Worm (Caenorhabditis elegans) whole organism, L1 larva: ENCODE results near the gene tag-51.
A peak's percentile ranks its signal among the peaks of the same experiment; 100 is the strongest.

Source experiments
- C16A3.4 ChIP-seq: fragments of 150-350 bp; optimal IDR thresholded peaks from 2 replicates; lab custom pipeline; 2014; ENCODE audit warnings: missing biosample characterization, missing genetic modification characterization
- Y116A8C.19 ChIP-seq: sonication (generic microtip); optimal IDR thresholded peaks from 2 replicates; lab custom pipeline; 2016; ENCODE audit warnings: missing compliant biosample characterization, missing genetic modification characterization, borderline replicate concordance
- alr-1 ChIP-seq: fragments of 200-800 bp; sonication (Bioruptor generic); optimal IDR thresholded peaks from 2 replicates; lab custom pipeline; 2018; ENCODE audit warnings: borderline replicate concordance, mild to moderate bottlenecking, missing genetic modification characterization, missing compliant biosample characterization
- aly-2 ChIP-seq: fragments of 150-350 bp; optimal IDR thresholded peaks from 2 replicates; lab custom pipeline; 2014; ENCODE audit warnings: missing biosample characterization, missing genetic modification characterization
- blmp-1 ChIP-seq: fragments of 150-350 bp; optimal IDR thresholded peaks from 2 replicates; lab custom pipeline; 2014; ENCODE audit warnings: missing biosample characterization, missing genetic modification characterization
- ceh-63 ChIP-seq: fragments of 200-800 bp; sonication (Bioruptor generic); optimal IDR thresholded peaks from 2 replicates; lab custom pipeline; 2018; ENCODE audit warnings: mild to moderate bottlenecking, missing genetic modification characterization, missing compliant biosample characterization
- ceh-8 ChIP-seq: fragments of 200-800 bp; sonication (Bioruptor generic); optimal IDR thresholded peaks from 2 replicates; lab custom pipeline; 2018; ENCODE audit warnings: mild to moderate bottlenecking, missing genetic modification characterization, moderate library complexity, missing compliant biosample characterization
- ceh-88 ChIP-seq: fragments of 200-800 bp; sonication (Bioruptor generic); IDR thresholded peaks from 2 replicates; pipeline ENCODE4 v1.3.6; 2022; ENCODE audit warnings: missing genetic modification characterization, missing compliant biosample characterization
- ceh-90 ChIP-seq: sonication (generic microtip); optimal IDR thresholded peaks from 2 replicates; lab custom pipeline; 2016; ENCODE audit warnings: missing genetic modification characterization, missing compliant biosample characterization
- ces-1 ChIP-seq: fragments of 150-350 bp; optimal IDR thresholded peaks from 2 replicates; lab custom pipeline; 2014; ENCODE audit warnings: missing biosample characterization, missing genetic modification reagents, missing genetic modification characterization
- dpl-1 ChIP-seq, 3 experiments: fragments of 150-350 bp in 2 of 3; sonication (generic microtip) in 1 of 3; optimal IDR thresholded peaks; 2 replicates each; lab custom pipeline; 2014 to 2017; ENCODE audit warnings: missing biosample characterization in 3 of 3, missing genetic modification characterization in 3 of 3, missing genetic modification reagents in 3 of 3
- dsc-1 ChIP-seq: sonication (generic microtip); optimal IDR thresholded peaks from 2 replicates; lab custom pipeline; 2016; ENCODE audit warnings: mild to moderate bottlenecking, missing genetic modification characterization, missing compliant biosample characterization
- efl-1 ChIP-seq, 4 experiments: fragments of 150-350 bp; optimal IDR thresholded peaks in 3 of 4; peaks in 1 of 4; 1 replicate in 1 of 4; 2 replicates in 3 of 4; lab custom pipeline; 2014; ENCODE audit warnings: missing biosample characterization in 2 of 4, missing genetic modification characterization in 2 of 4, missing genetic modification reagents in 2 of 4
- egl-13 ChIP-seq: sonication (generic microtip); optimal IDR thresholded peaks from 2 replicates; lab custom pipeline; 2016; ENCODE audit warnings: missing genotype, missing genetic modification reagents, missing genetic modification characterization, missing compliant biosample characterization
- egl-27 ChIP-seq, 2 experiments: fragments of 150-350 bp in 1 of 2; sonication (generic microtip); optimal IDR thresholded peaks; 3 replicates each; lab custom pipeline; 2017 to 2018; ENCODE audit warnings: missing biosample characterization in 2 of 2, missing genetic modification characterization in 2 of 2, missing genetic modification reagents in 2 of 2
- elt-3 ChIP-seq, 6 experiments: fragments of 150-350 bp in 1 of 6; sonication (generic microtip); optimal IDR thresholded peaks; 2 replicates each; lab custom pipeline; 2017 to 2018; ENCODE audit warnings: missing biosample characterization in 6 of 6, missing genetic modification characterization in 6 of 6, inconsistent platforms in 1 of 6
- fkh-4 ChIP-seq: sonication (generic microtip); optimal IDR thresholded peaks from 2 replicates; lab custom pipeline; 2016; ENCODE audit warnings: missing compliant biosample characterization, missing genetic modification characterization, borderline replicate concordance
- fkh-8 ChIP-seq: sonication (generic microtip); optimal IDR thresholded peaks from 2 replicates; lab custom pipeline; 2016; ENCODE audit warnings: mild to moderate bottlenecking, missing genetic modification characterization, missing compliant biosample characterization
- grh-1 ChIP-seq: fragments of 200-800 bp; sonication (Bioruptor generic); IDR thresholded peaks from 2 replicates; pipeline ENCODE4 v1.3.6; 2022; ENCODE audit warnings: missing genetic modification reagents, missing genetic modification characterization, missing compliant biosample characterization
- hpl-2 ChIP-seq: fragments of 150-350 bp; optimal IDR thresholded peaks from 2 replicates; lab custom pipeline; 2014; ENCODE audit warnings: missing biosample characterization, missing genetic modification reagents, missing genetic modification characterization
- irx-1 ChIP-seq: sonication (generic microtip); optimal IDR thresholded peaks from 2 replicates; lab custom pipeline; 2016; ENCODE audit warnings: missing genetic modification characterization, missing compliant biosample characterization
- jun-1 ChIP-seq: fragments of 150-350 bp; optimal IDR thresholded peaks from 2 replicates; lab custom pipeline; 2014; ENCODE audit warnings: missing biosample characterization, missing genetic modification reagents, missing genetic modification characterization
- lin-13 ChIP-seq: fragments of 150-350 bp; optimal IDR thresholded peaks from 2 replicates; lab custom pipeline; 2014; ENCODE audit warnings: missing biosample characterization, missing genetic modification reagents, missing genetic modification characterization
- lin-35 ChIP-seq, 2 experiments: fragments of 150-350 bp; optimal IDR thresholded peaks; 2 replicates each; lab custom pipeline; 2014; ENCODE audit warnings: missing biosample characterization in 2 of 2, missing genetic modification characterization in 2 of 2, missing genetic modification reagents in 2 of 2
- lin-39 ChIP-seq: fragments of 150-350 bp; optimal IDR thresholded peaks from 2 replicates; lab custom pipeline; 2014; ENCODE audit warnings: missing biosample characterization, missing genetic modification reagents, missing genetic modification characterization
- lsy-2 ChIP-seq, 2 experiments: fragments of 150-350 bp; optimal IDR thresholded peaks; 2 replicates each; lab custom pipeline; 2014; ENCODE audit warnings: missing biosample characterization in 2 of 2, missing genetic modification characterization in 2 of 2
- mab-9 ChIP-seq: fragments of 200-800 bp; sonication (Bioruptor generic); IDR thresholded peaks from 2 replicates; pipeline ENCODE4 v1.3.6; 2022; ENCODE audit warnings: missing genetic modification reagents, missing genetic modification characterization, missing compliant biosample characterization
- mdl-1 ChIP-seq, 2 experiments: fragments of 150-350 bp; optimal IDR thresholded peaks; 2 replicates each; lab custom pipeline; 2014 to 2017; ENCODE audit warnings: missing biosample characterization in 2 of 2, missing genetic modification characterization in 2 of 2, inconsistent platforms in 1 of 2
- mep-1 ChIP-seq: fragments of 150-350 bp; optimal IDR thresholded peaks from 2 replicates; lab custom pipeline; 2014; ENCODE audit warnings: missing biosample characterization, missing genetic modification characterization
- nhr-11 ChIP-seq: fragments of 150-350 bp; optimal IDR thresholded peaks from 2 replicates; lab custom pipeline; 2014; ENCODE audit warnings: missing biosample characterization, missing genetic modification characterization
- nhr-19 ChIP-seq: fragments of 200-800 bp; sonication (Bioruptor generic); conservative IDR thresholded peaks from 2 replicates; pipeline ENCODE4 v1.3.6; 2022; ENCODE audit warnings: missing genetic modification characterization, missing compliant biosample characterization
- nhr-20 ChIP-seq: sonication (generic microtip); optimal IDR thresholded peaks from 2 replicates; lab custom pipeline; 2016; ENCODE audit warnings: mild to moderate bottlenecking, missing genetic modification characterization, missing compliant biosample characterization
- nhr-237 ChIP-seq: fragments of 150-350 bp; optimal IDR thresholded peaks from 2 replicates; lab custom pipeline; 2014; ENCODE audit warnings: missing biosample characterization, missing genetic modification characterization
- nhr-47 ChIP-seq: sonication (generic microtip); optimal IDR thresholded peaks from 2 replicates; lab custom pipeline; 2016; ENCODE audit warnings: mild to moderate bottlenecking, missing genetic modification characterization, moderate library complexity, missing compliant biosample characterization
- nhr-71 ChIP-seq: sonication (generic microtip); optimal IDR thresholded peaks from 2 replicates; lab custom pipeline; 2016; ENCODE audit warnings: mild to moderate bottlenecking, missing genetic modification characterization, moderate library complexity, missing compliant biosample characterization
- nhr-77 ChIP-seq: fragments of 150-350 bp; optimal IDR thresholded peaks from 2 replicates; lab custom pipeline; 2014; ENCODE audit warnings: missing biosample characterization, missing genetic modification characterization
- nhr-84 ChIP-seq: sonication (generic microtip); optimal IDR thresholded peaks from 2 replicates; lab custom pipeline; 2017; ENCODE audit warnings: missing biosample characterization, missing genetic modification characterization
- skn-1 ChIP-seq: fragments of 150-350 bp; optimal IDR thresholded peaks from 2 replicates; lab custom pipeline; 2014; ENCODE audit warnings: missing biosample characterization, missing genetic modification characterization
- snu-23 ChIP-seq: sonication (generic microtip); optimal IDR thresholded peaks from 2 replicates; lab custom pipeline; 2016; ENCODE audit warnings: missing genetic modification characterization, missing compliant biosample characterization
- sox-4 ChIP-seq: sonication (generic microtip); optimal IDR thresholded peaks from 2 replicates; lab custom pipeline; 2016; ENCODE audit warnings: missing genetic modification characterization, missing compliant biosample characterization
- sptf-1 ChIP-seq: fragments of 150-350 bp; optimal IDR thresholded peaks from 2 replicates; lab custom pipeline; 2014; ENCODE audit warnings: missing biosample characterization, missing genetic modification characterization
- sup-37 ChIP-seq: fragments of 200-800 bp; sonication (Bioruptor generic); optimal IDR thresholded peaks from 2 replicates; lab custom pipeline; 2018; ENCODE audit warnings: mild to moderate bottlenecking, missing genetic modification characterization, missing compliant biosample characterization
- tbx-2 ChIP-seq: sonication (generic microtip); optimal IDR thresholded peaks from 2 replicates; lab custom pipeline; 2016; ENCODE audit warnings: missing genetic modification characterization, missing compliant biosample characterization
- unc-130 ChIP-seq: fragments of 150-350 bp; optimal IDR thresholded peaks from 2 replicates; lab custom pipeline; 2017; ENCODE audit warnings: missing biosample characterization, missing genetic modification characterization, inconsistent platforms
- unc-30 ChIP-seq: sonication (generic microtip); optimal IDR thresholded peaks from 2 replicates; lab custom pipeline; 2017; ENCODE audit warnings: missing biosample characterization, missing genetic modification characterization
- unc-98 ChIP-seq: fragments of 200-800 bp; sonication (Bioruptor generic); IDR thresholded peaks from 2 replicates; pipeline ENCODE4 v1.3.6; 2022; ENCODE audit warnings: missing genetic modification characterization, missing compliant biosample characterization
- vab-15 ChIP-seq: sonication (generic microtip); optimal IDR thresholded peaks from 2 replicates; lab custom pipeline; 2017; ENCODE audit warnings: missing genotype, mild to moderate bottlenecking, missing genetic modification characterization, missing compliant biosample characterization
- xbp-1 ChIP-seq: sonication (generic microtip); optimal IDR thresholded peaks from 2 replicates; lab custom pipeline; 2016; ENCODE audit warnings: missing genetic modification characterization, missing compliant biosample characterization
- zag-1 ChIP-seq: fragments of 150-350 bp; optimal IDR thresholded peaks from 2 replicates; lab custom pipeline; 2014; ENCODE audit warnings: missing biosample characterization, missing genetic modification characterization

The tag-51 gene

DNA sequence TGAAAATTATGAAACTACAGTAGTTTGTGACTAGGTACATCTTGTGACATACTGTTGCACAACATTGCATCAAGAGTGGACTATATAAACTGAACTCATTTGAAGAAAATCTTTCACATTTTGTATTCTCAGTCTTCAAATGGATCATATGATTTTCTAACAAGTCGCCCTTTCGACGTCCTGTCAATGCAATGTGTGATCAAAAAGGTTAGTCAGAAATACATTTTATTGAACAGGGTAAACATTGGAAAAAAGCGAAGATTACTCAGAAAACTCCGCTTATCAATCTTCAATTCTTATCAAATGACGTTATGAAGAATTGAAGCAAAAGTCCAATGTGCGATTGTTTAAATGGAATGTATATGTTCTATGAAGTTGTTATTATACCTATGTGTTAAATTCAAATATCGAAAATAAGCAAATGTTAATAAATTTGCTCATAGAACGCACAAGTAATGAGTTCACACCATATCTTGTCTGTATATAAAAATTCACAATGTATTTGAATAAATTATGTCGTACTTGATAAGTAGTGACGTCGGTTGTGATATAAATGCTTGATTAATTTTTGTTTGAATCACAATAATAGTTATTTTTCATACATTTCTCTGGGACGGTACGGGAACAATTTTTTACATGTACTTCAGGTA, 21.0 kb upstream of the tag-51 start, which contains the start of gene zip-2 (continued):
- no peak for TF ChIP-seq grh-1 (GFP tag; lab: Robert Waterston, UW)
- TF ChIP-seq unc-98 (GFP tag; lab: Robert Waterston, UW): no peak
- no peak for TF ChIP-seq ceh-8 (GFP tag; lab: Kevin White, UChicago)
- TF ChIP-seq nhr-47 (tag; lab: Kevin White, UChicago): peak; percentile 5
- peak; percentile 72 for TF ChIP-seq nhr-20 (tag; lab: Kevin White, UChicago)
- TF ChIP-seq ces-1: no peak
- TF ChIP-seq nhr-84: no peak
- no peak for TF ChIP-seq dsc-1
- TF ChIP-seq fkh-4 (tag; lab: Kevin White, UChicago): no peak
- TF ChIP-seq unc-30 (tag; lab: Kevin White, UChicago): no peak
- TF ChIP-seq snu-23 (GFP tag; lab: Kevin White, UChicago): peak; percentile 36
- TF ChIP-seq fkh-8 (tag; lab: Kevin White, UChicago): peak; percentile 65
- peak in 1 of 3 experiments; percentile 18 for TF ChIP-seq dpl-1 (GFP tag; optimal IDR thresholded peaks at IDR 0.05; lab: Kevin White, UChicago)
- peak; percentile 99 for TF ChIP-seq alr-1 (tag; lab: Kevin White, UChicago)
- TF ChIP-seq sox-4 (tag; lab: Kevin White, UChicago): no peak
- TF ChIP-seq ceh-88 (GFP tag; lab: Robert Waterston, UW): no peak
- peak; percentile 11 for TF ChIP-seq jun-1
- TF ChIP-seq lsy-2 (tag; optimal IDR thresholded peaks at IDR 0.05; lab: Kevin White, UChicago): peak in 1 of 2 experiments; percentile 9
- TF ChIP-seq irx-1: no peak
- peak; percentile 39 for TF ChIP-seq blmp-1 (tag; lab: Kevin White, UChicago)
- TF ChIP-seq skn-1 (tag; lab: Kevin White, UChicago): no peak
- TF ChIP-seq nhr-19: no peak
- no peak for TF ChIP-seq unc-130 (tag; lab: Kevin White, UChicago)
- no peak for TF ChIP-seq egl-27 (tag; optimal IDR thresholded peaks at IDR 0.05; lab: Kevin White, UChicago)
- no peak for TF ChIP-seq lin-13
- no peak for TF ChIP-seq tbx-2 (tag; lab: Kevin White, UChicago)
- TF ChIP-seq nhr-71: peak; percentile 52
- TF ChIP-seq egl-13 (tag; lab: Kevin White, UChicago): no peak
- TF ChIP-seq sup-37: no peak
- no peak for TF ChIP-seq hpl-2
- no peak for TF ChIP-seq nhr-237 (tag; lab: Kevin White, UChicago)
- no peak for TF ChIP-seq mep-1 (tag; lab: Kevin White, UChicago)

- TF ChIP-seq nhr-77 (tag; lab: Kevin White, UChicago): peak; percentile 95
- peak; percentile 45 for TF ChIP-seq sup-37
- TF ChIP-seq nhr-11 (tag; lab: Kevin White, UChicago): peak; percentile 84
- peak; percentile 55 for TF ChIP-seq aly-2 (tag; lab: Kevin White, UChicago)
- peak; percentile 94 for TF ChIP-seq C16A3.4 (tag; lab: Kevin White, UChicago)
- TF ChIP-seq sptf-1 (tag; lab: Kevin White, UChicago): no peak
- peak; percentile 79 to 89 for TF ChIP-seq lin-35 (GFP tag; optimal IDR thresholded peaks at IDR 0.05; lab: Kevin White, UChicago)
- no peak for TF ChIP-seq lin-39 (tag; lab: Kevin White, UChicago)
- TF ChIP-seq dpl-1 (GFP tag; optimal IDR thresholded peaks at IDR 0.05; lab: Kevin White, UChicago): peak; percentile 67 to 68 (median 67)
- no peak for TF ChIP-seq zag-1 (tag; lab: Kevin White, UChicago)
- no peak for TF ChIP-seq vab-15 (tag; lab: Kevin White, UChicago)
- peak; percentile 93 for TF ChIP-seq mep-1 (tag; lab: Kevin White, UChicago)
- peak; percentile 63; the same call in 1 of the 2 replicates for TF ChIP-seq mab-9 (GFP tag; lab: Robert Waterston, UW)
- TF ChIP-seq Y116A8C.19 (tag; lab: Kevin White, UChicago): no peak
- no peak for TF ChIP-seq ceh-63 (GFP tag; lab: Kevin White, UChicago)
- peak; percentile 82 for TF ChIP-seq xbp-1 (tag; lab: Kevin White, UChicago)
- peak; percentile 43 for TF ChIP-seq ceh-90 (tag; lab: Kevin White, UChicago)
- peak; percentile 91 for TF ChIP-seq lin-13
- peak; percentile 74 to 78 for TF ChIP-seq egl-27 (tag; optimal IDR thresholded peaks at IDR 0.05; lab: Kevin White, UChicago)
- TF ChIP-seq elt-3 (tag; optimal IDR thresholded peaks at IDR 0.05; lab: Kevin White, UChicago): peak in 5 of 6 experiments; percentile 5 to 84 (median 65)
- peak in 1 of 2 experiments; percentile 97 for TF ChIP-seq mdl-1 (tag; optimal IDR thresholded peaks at IDR 0.05; lab: Kevin White, UChicago)
- peak; percentile 32 for TF ChIP-seq ceh-8 (GFP tag; lab: Kevin White, UChicago)
- TF ChIP-seq unc-98 (GFP tag; lab: Robert Waterston, UW): no peak; the same call in 1 of the 2 replicates
- TF ChIP-seq fkh-8 (tag; lab: Kevin White, UChicago): peak; percentile 94
- peak; percentile 79 to 90 for TF ChIP-seq efl-1 (optimal IDR thresholded peaks at IDR 0.05; lab: Kevin White, UChicago)
- peak; percentile 69 to 96 for TF ChIP-seq efl-1 (GFP tag; optimal IDR thresholded peaks at IDR 0.05 in 1 of 2; lab: Kevin White, UChicago)
These were observed 20.1 kb upstream of the tag-51 start for ce11 chrIII:833711-834442.
